Worm (Caenorhabditis elegans): ENCODE results near the gene amdh-1.

The amdh-1 gene

ce11 chrIII:6303114-6303647, 51.6 kb downstream of the amdh-1 start, which contains the start of gene F47D12.9 (continued):
- TF ChIP-seq F55B11.4 (tag; optimal IDR thresholded peaks at IDR 0.05; ENCODE audit: borderline replicate concordance, insufficient read depth) (no peak), madf-8 (GFP tag; conservative IDR thresholded peaks at IDR 0.05) (no peak), aptf-2 (GFP tag; conservative IDR thresholded peaks at IDR 0.05) (no peak), snpc-4 (GFP tag; optimal IDR thresholded peaks at IDR 0.05) (no peak), snpc-4 (tag; optimal IDR thresholded peaks at IDR 0.05) (peak in 2 of 4 experiments; percentile 8 to 39), efl-1 (GFP tag; optimal IDR thresholded peaks at IDR 0.05) (no peak), attf-5 (GFP tag; optimal IDR thresholded peaks at IDR 0.05) (peak; percentile 82), somi-1 (GFP tag; optimal IDR thresholded peaks at IDR 0.05) (peak; percentile 80), K11D2.4 (GFP tag; IDR thresholded peaks at IDR 0.05) (peak; percentile 47; the same call in 1 of the 2 replicates), B0336.3 (GFP tag; IDR thresholded peaks at IDR 0.05) (peak; percentile 46; the same call in 1 of the 2 replicates), ceh-58 (GFP tag; IDR thresholded peaks at IDR 0.05) (no peak), cebp-1 (GFP tag; IDR thresholded peaks at IDR 0.05) (no peak), cebp-1 (tag; optimal IDR thresholded peaks at IDR 0.05) (peak; percentile 74), nhr-90 (tag; optimal IDR thresholded peaks at IDR 0.05) (no peak), chd-7 (tag; optimal IDR thresholded peaks at IDR 0.05) (peak; percentile 14), lsl-1 (GFP tag; optimal IDR thresholded peaks at IDR 0.05) (no peak), nfyb-1 (GFP tag; IDR thresholded peaks at IDR 0.05) (peak; percentile 48; the same call in 1 of the 2 replicates), unc-130 (GFP tag; optimal IDR thresholded peaks at IDR 0.05) (no peak), egl-18 (GFP tag; IDR thresholded peaks at IDR 0.05) (no peak), ztf-18 (tag; optimal IDR thresholded peaks at IDR 0.05) (no peak), K12H6.12 (tag; optimal IDR thresholded peaks at IDR 0.05) (peak; percentile 82), T26A5.8 (tag; optimal IDR thresholded peaks at IDR 0.05) (no peak), sdz-38 (tag; optimal IDR thresholded peaks at IDR 0.05) (no peak), dpff-1 (tag; optimal IDR thresholded peaks at IDR 0.05) (no peak), madf-6 (GFP tag; IDR thresholded peaks at IDR 0.05) (0 out of 2 replicates have a peak, but pooled peaks have one; percentile 8)

ce11 chrIII:6303787-6304186, 52.2 kb downstream of the amdh-1 start:
- TF ChIP-seq lin-54 (GFP tag; optimal IDR thresholded peaks at IDR 0.05) (peak; percentile 16), pbrm-1 (GFP tag; IDR thresholded peaks at IDR 0.05) (no peak), ztf-26 (tag; optimal IDR thresholded peaks at IDR 0.05) (no peak), lsl-1 (GFP tag; optimal IDR thresholded peaks at IDR 0.05) (no peak), nfya-1 (tag; optimal IDR thresholded peaks at IDR 0.05; ENCODE audit: borderline replicate concordance, insufficient read depth) (no peak), dpl-1 (GFP tag; optimal IDR thresholded peaks at IDR 0.05) (peak; percentile 2)

DNA sequence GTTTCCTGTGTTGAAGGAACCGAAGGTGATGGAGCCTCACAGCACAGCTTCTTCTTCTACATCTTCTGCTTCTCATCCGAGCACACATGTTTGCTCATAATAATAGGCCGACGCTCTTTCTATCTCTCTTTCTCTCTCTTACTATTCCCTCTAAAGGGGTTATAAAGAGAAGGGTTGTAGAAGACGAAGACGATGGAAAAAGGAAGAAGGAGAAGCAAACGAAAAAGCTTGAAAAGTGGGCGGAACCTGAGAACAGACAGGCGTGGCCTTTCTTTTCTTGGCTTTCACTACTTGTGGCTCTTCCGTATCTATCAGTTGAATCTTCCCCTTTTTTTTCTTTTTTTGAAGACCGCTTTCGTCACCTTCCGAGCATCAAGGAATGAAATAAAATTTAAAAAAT, 56.2 kb downstream of the amdh-1 start:
- TF ChIP-seq D2030.7 (GFP tag; IDR thresholded peaks at IDR 0.05) (no peak), somi-1 (GFP tag; optimal IDR thresholded peaks at IDR 0.05) (no peak)

ce11 chrIII:6309066-6309465, 57.5 kb downstream of the amdh-1 start, which contains the start of gene gar-2:
gar-2 (plus strand) TSS chrIII:6309366.
- TF ChIP-seq atf-7 (tag; optimal IDR thresholded peaks at IDR 0.05) (no peak), lin-35 (GFP tag; optimal IDR thresholded peaks at IDR 0.05) (no peak), F57A8.1 (GFP tag; optimal IDR thresholded peaks at IDR 0.05) (no peak), egl-44 (GFP tag; IDR thresholded peaks at IDR 0.05) (no peak), F55B11.4 (tag; optimal IDR thresholded peaks at IDR 0.05; ENCODE audit: borderline replicate concordance, insufficient read depth) (no peak), lin-40 (tag; optimal IDR thresholded peaks at IDR 0.05) (no peak), gei-17 (GFP tag; optimal IDR thresholded peaks at IDR 0.05) (no peak), unc-62 (GFP tag; optimal IDR thresholded peaks at IDR 0.05) (no peak)
